Worm (Caenorhabditis elegans): ENCODE results near the gene srh-120.

- TF ChIP-seq ref-1 (GFP tag; conservative IDR thresholded peaks at IDR 0.05), result no peak
- TF ChIP-seq ztf-23 (GFP tag; IDR thresholded peaks at IDR 0.05), result no peak
- no peak for TF ChIP-seq ztf-29 (GFP tag; IDR thresholded peaks at IDR 0.05)
- TF ChIP-seq tab-1 (GFP tag; IDR thresholded peaks at IDR 0.05), result no peak
- no peak for TF ChIP-seq T22C8.4 (GFP tag; IDR thresholded peaks at IDR 0.05)
- no peak for TF ChIP-seq flt-1 (GFP tag; IDR thresholded peaks at IDR 0.05)
Observed at ce11 chrV:17377140-17377539, 18.3 kb upstream of the srh-120 start, which contains the start of gene fbxb-7.
